Fruit fly (Drosophila melanogaster) whole organism, embryonic: ENCODE results near the gene cass.

Experiments
- Adf1 ChIP-seq: fragments of 200-800 bp; sonication (Bioruptor generic); IDR thresholded peaks from 2 replicates; pipeline ENCODE4 v1.3.6; 2022; ENCODE audit warnings: missing biosample characterization, missing genetic modification characterization
- Aef1 ChIP-seq: fragments of 200-800 bp; sonication (Bioruptor generic); IDR thresholded peaks from 3 replicates; pipeline ENCODE4 v1.3.6; 2022; ENCODE audit warnings: missing biosample characterization, missing genetic modification characterization
- Atf-2 ChIP-seq: fragments of 200-800 bp; sonication (Bioruptor generic); optimal IDR thresholded peaks from 2 replicates; lab custom pipeline; 2016; ENCODE audit warnings: missing biosample characterization, missing genetic modification characterization
- Bgb ChIP-seq: fragments of 200-800 bp; sonication (Bioruptor generic); IDR thresholded peaks from 2 replicates; pipeline ENCODE4 v1.3.6; 2022; ENCODE audit warnings: missing biosample characterization, missing genetic modification characterization; ENCODE audit not compliant: partially characterized antibody
- Bteb2 ChIP-seq: fragments of 200-800 bp; sonication (Bioruptor generic); optimal IDR thresholded peaks from 2 replicates; lab custom pipeline; 2016; ENCODE audit warnings: missing biosample characterization, missing genetic modification characterization
- CG11695 ChIP-seq: fragments of 200-800 bp; sonication (Bioruptor generic); IDR thresholded peaks from 3 replicates; pipeline ENCODE4 v1.3.6; 2022; ENCODE audit warnings: missing biosample characterization, missing genetic modification characterization
- CG12071 ChIP-seq: fragments of 200-800 bp; sonication (Bioruptor generic); optimal IDR thresholded peaks from 3 replicates; lab custom pipeline; 2018; ENCODE audit warnings: missing biosample characterization, mild to moderate bottlenecking, missing genetic modification characterization
- CG12104 ChIP-seq: fragments of 200-800 bp; sonication (Bioruptor generic); optimal IDR thresholded peaks from 3 replicates; lab custom pipeline; 2016; ENCODE audit warnings: missing biosample characterization, missing genetic modification characterization
- CG12236 ChIP-seq: fragments of 200-800 bp; sonication (Bioruptor generic); optimal IDR thresholded peaks from 2 replicates; lab custom pipeline; 2016; ENCODE audit warnings: missing biosample characterization, missing genetic modification characterization
- CG1233 ChIP-seq: fragments of 200-800 bp; sonication (Bioruptor generic); optimal IDR thresholded peaks from 4 replicates; lab custom pipeline; 2018; ENCODE audit warnings: missing biosample characterization, mild to moderate bottlenecking, missing genetic modification characterization
- CG13287 ChIP-seq: fragments of 200-800 bp; sonication (Bioruptor generic); IDR thresholded peaks from 2 replicates; pipeline ENCODE4 v1.3.6; 2022; ENCODE audit warnings: missing biosample characterization, missing genetic modification characterization; ENCODE audit not compliant: partially characterized antibody
- CG15514 ChIP-seq: fragments of 200-800 bp; sonication (Bioruptor generic); optimal IDR thresholded peaks from 3 replicates; lab custom pipeline; 2017; ENCODE audit warnings: missing biosample characterization, missing genetic modification characterization, mild to moderate bottlenecking, moderate library complexity, missing genetic modification reagents
- CG15696 ChIP-seq: fragments of 200-800 bp; sonication (Bioruptor generic); optimal IDR thresholded peaks from 2 replicates; lab custom pipeline; 2019; ENCODE audit warnings: missing biosample characterization, mild to moderate bottlenecking, missing genetic modification characterization, moderate library complexity
- CG1602 ChIP-seq: fragments of 200-800 bp; sonication (Bioruptor generic); optimal IDR thresholded peaks from 3 replicates; lab custom pipeline; 2016; ENCODE audit warnings: missing biosample characterization, missing genetic modification characterization
- CG2678 ChIP-seq: fragments of 200-800 bp; sonication (Bioruptor generic); optimal IDR thresholded peaks from 3 replicates; lab custom pipeline; 2019; ENCODE audit warnings: missing biosample characterization, mild to moderate bottlenecking, missing genetic modification characterization, moderate library complexity
- CG4404 ChIP-seq: fragments of 200-800 bp; sonication (Bioruptor generic); IDR thresholded peaks from 2 replicates; pipeline ENCODE4 v1.3.6; 2022; ENCODE audit warnings: missing biosample characterization, missing genetic modification characterization
- CG6765 ChIP-seq: fragments of 200-800 bp; sonication (Bioruptor generic); optimal IDR thresholded peaks from 3 replicates; lab custom pipeline; 2017; ENCODE audit warnings: missing biosample characterization, mild to moderate bottlenecking, missing genetic modification characterization
- CG6854 ChIP-seq: fragments of 200-800 bp; sonication (Bioruptor generic); optimal IDR thresholded peaks from 3 replicates; lab custom pipeline; 2017; ENCODE audit warnings: missing biosample characterization, mild to moderate bottlenecking, missing genetic modification characterization
- CG7928 ChIP-seq: fragments of 200-800 bp; sonication (Bioruptor generic); optimal IDR thresholded peaks from 2 replicates; lab custom pipeline; 2017; ENCODE audit warnings: missing biosample characterization, mild to moderate bottlenecking, missing genetic modification characterization
- CTCF ChIP-seq: fragments of 200-800 bp; sonication (Bioruptor generic); optimal IDR thresholded peaks from 2 replicates; lab custom pipeline; 2017; ENCODE audit warnings: missing biosample characterization, mild to moderate bottlenecking, missing genetic modification characterization, moderate library complexity
- CkIIα-i1 ChIP-seq: fragments of 200-800 bp; sonication (Bioruptor generic); IDR thresholded peaks from 2 replicates; pipeline ENCODE4 v1.3.6; 2022; ENCODE audit warnings: missing biosample characterization, missing genetic modification characterization
- Dp ChIP-seq: fragments of 200-800 bp; sonication (Bioruptor generic); optimal IDR thresholded peaks from 2 replicates; lab custom pipeline; 2018; ENCODE audit warnings: missing biosample characterization, mild to moderate bottlenecking, missing genetic modification characterization, moderate library complexity
- E2f2 ChIP-seq: fragments of 200-800 bp; sonication (Bioruptor generic); IDR thresholded peaks from 2 replicates; pipeline ENCODE4 v1.3.6; 2022; ENCODE audit warnings: missing biosample characterization, missing genetic modification characterization
- Ets97D ChIP-seq: fragments of 200-800 bp; sonication (Bioruptor generic); optimal IDR thresholded peaks from 3 replicates; lab custom pipeline; 2016; ENCODE audit warnings: missing biosample characterization, missing genetic modification characterization
- Hand ChIP-seq: fragments of 200-800 bp; sonication (Bioruptor generic); optimal IDR thresholded peaks from 2 replicates; lab custom pipeline; 2017; ENCODE audit warnings: mild to moderate bottlenecking, missing biosample characterization, missing genetic modification reagents, missing genetic modification characterization
- HmgZ ChIP-seq: fragments of 200-800 bp; sonication (Bioruptor generic); optimal IDR thresholded peaks from 2 replicates; lab custom pipeline; 2018; ENCODE audit warnings: missing biosample characterization, mild to moderate bottlenecking, missing genetic modification characterization
- MBD-R2 ChIP-seq: fragments of 200-800 bp; sonication (Bioruptor generic); IDR thresholded peaks from 2 replicates; pipeline ENCODE4 v1.3.6; 2022; ENCODE audit warnings: missing biosample characterization, missing genetic modification characterization
- Myb ChIP-seq: fragments of 200-800 bp; sonication (Bioruptor generic); optimal IDR thresholded peaks from 2 replicates; lab custom pipeline; 2016; ENCODE audit warnings: missing biosample characterization, missing genetic modification characterization
- Opbp ChIP-seq: fragments of 200-800 bp; sonication (Bioruptor generic); IDR thresholded peaks from 3 replicates; pipeline ENCODE4 v1.3.6; 2022; ENCODE audit warnings: missing biosample characterization, missing genetic modification characterization; ENCODE audit not compliant: partially characterized antibody
- Pdp1 ChIP-seq, 2 experiments: fragments of 200-800 bp; sonication (Bioruptor generic); optimal IDR thresholded peaks; 3 replicates each; lab custom pipeline; 2016; ENCODE audit warnings: missing biosample characterization in 2 of 2, missing genetic modification characterization in 2 of 2, mild to moderate bottlenecking in 1 of 2, moderate library complexity in 1 of 2
- Poxn ChIP-seq: fragments of 200-800 bp; sonication (Bioruptor generic); IDR thresholded peaks from 2 replicates; pipeline ENCODE4 v1.3.6; 2022; ENCODE audit warnings: missing biosample characterization, missing genetic modification characterization
- abd-A ChIP-seq: fragments of 200-800 bp; sonication (Bioruptor generic); optimal IDR thresholded peaks from 3 replicates; lab custom pipeline; 2019; ENCODE audit warnings: missing biosample characterization, mild to moderate bottlenecking, missing genetic modification characterization, moderate library complexity
- bowl ChIP-seq: fragments of 200-800 bp; sonication (Bioruptor generic); IDR thresholded peaks from 2 replicates; pipeline ENCODE4 v1.3.6; 2022; ENCODE audit warnings: missing biosample characterization, missing genetic modification characterization
- cad ChIP-seq: fragments of >200 bp; optimal IDR thresholded peaks from 2 replicates; lab custom pipeline; 2017; ENCODE audit warnings: missing biosample characterization, missing genetic modification characterization
- cato ChIP-seq: fragments of 200-800 bp; sonication (Bioruptor generic); optimal IDR thresholded peaks from 2 replicates; lab custom pipeline; 2016; ENCODE audit warnings: missing biosample characterization, missing genetic modification characterization, borderline replicate concordance
- caup ChIP-seq: fragments of 200-800 bp; sonication (Bioruptor generic); optimal IDR thresholded peaks from 3 replicates; lab custom pipeline; 2017; ENCODE audit warnings: missing biosample characterization, mild to moderate bottlenecking, missing genetic modification characterization, moderate library complexity; ENCODE audit not compliant: severe bottlenecking
- chinmo ChIP-seq: fragments of 200-800 bp; sonication (Bioruptor generic); IDR thresholded peaks from 4 replicates; pipeline ENCODE4 v1.3.6; 2022; ENCODE audit warnings: missing biosample characterization, missing genetic modification characterization; ENCODE audit not compliant: partially characterized antibody
- crol ChIP-seq: fragments of 200-800 bp; sonication (Bioruptor generic); IDR thresholded peaks from 2 replicates; pipeline ENCODE4 v1.3.6; 2022; ENCODE audit warnings: missing biosample characterization, missing genetic modification characterization
- da ChIP-seq: fragments of 200-800 bp; sonication (Bioruptor generic); optimal IDR thresholded peaks from 2 replicates; lab custom pipeline; 2016; ENCODE audit warnings: missing biosample characterization, missing genetic modification characterization
- dm ChIP-seq: fragments of 200-800 bp; sonication (Bioruptor generic); optimal IDR thresholded peaks from 3 replicates; lab custom pipeline; 2016; ENCODE audit warnings: missing biosample characterization, missing genetic modification characterization
- ewg ChIP-seq: fragments of 200-800 bp; sonication (Bioruptor generic); optimal IDR thresholded peaks from 3 replicates; lab custom pipeline; 2017; ENCODE audit warnings: mild to moderate bottlenecking, missing biosample characterization, missing genetic modification reagents, missing genetic modification characterization
- gfzf ChIP-seq: fragments of 200-800 bp; sonication (Bioruptor generic); optimal IDR thresholded peaks from 2 replicates; lab custom pipeline; 2016; ENCODE audit warnings: missing biosample characterization, mild to moderate bottlenecking, missing genetic modification characterization, moderate library complexity
- grn ChIP-seq: fragments of 200-800 bp; sonication (Bioruptor generic); optimal IDR thresholded peaks from 3 replicates; lab custom pipeline; 2017; ENCODE audit warnings: missing biosample characterization, missing genetic modification characterization
- gsb-n ChIP-seq: fragments of 200-800 bp; sonication (Bioruptor generic); optimal IDR thresholded peaks from 3 replicates; lab custom pipeline; 2018; ENCODE audit warnings: missing biosample characterization, mild to moderate bottlenecking, missing genetic modification characterization
- shn ChIP-seq: fragments of 200-800 bp; sonication (Bioruptor generic); optimal IDR thresholded peaks from 3 replicates; lab custom pipeline; 2016; ENCODE audit warnings: missing biosample characterization, missing genetic modification characterization
- trem ChIP-seq: fragments of 200-800 bp; optimal IDR thresholded peaks from 3 replicates; lab custom pipeline; 2019; ENCODE audit warnings: missing biosample characterization, mild to moderate bottlenecking, missing genetic modification characterization, moderate library complexity
- vvl ChIP-seq: fragments of 200-800 bp; sonication (Bioruptor generic); IDR thresholded peaks from 2 replicates; pipeline ENCODE4 v1.3.6; 2022; ENCODE audit warnings: missing biosample characterization, missing genetic modification characterization
- zen2 ChIP-seq: fragments of 200-800 bp; sonication (Bioruptor generic); IDR thresholded peaks from 3 replicates; pipeline ENCODE4 v1.3.6; 2022; ENCODE audit warnings: missing biosample characterization, missing genetic modification characterization; ENCODE audit not compliant: partially characterized antibody

The cass gene

DNA sequence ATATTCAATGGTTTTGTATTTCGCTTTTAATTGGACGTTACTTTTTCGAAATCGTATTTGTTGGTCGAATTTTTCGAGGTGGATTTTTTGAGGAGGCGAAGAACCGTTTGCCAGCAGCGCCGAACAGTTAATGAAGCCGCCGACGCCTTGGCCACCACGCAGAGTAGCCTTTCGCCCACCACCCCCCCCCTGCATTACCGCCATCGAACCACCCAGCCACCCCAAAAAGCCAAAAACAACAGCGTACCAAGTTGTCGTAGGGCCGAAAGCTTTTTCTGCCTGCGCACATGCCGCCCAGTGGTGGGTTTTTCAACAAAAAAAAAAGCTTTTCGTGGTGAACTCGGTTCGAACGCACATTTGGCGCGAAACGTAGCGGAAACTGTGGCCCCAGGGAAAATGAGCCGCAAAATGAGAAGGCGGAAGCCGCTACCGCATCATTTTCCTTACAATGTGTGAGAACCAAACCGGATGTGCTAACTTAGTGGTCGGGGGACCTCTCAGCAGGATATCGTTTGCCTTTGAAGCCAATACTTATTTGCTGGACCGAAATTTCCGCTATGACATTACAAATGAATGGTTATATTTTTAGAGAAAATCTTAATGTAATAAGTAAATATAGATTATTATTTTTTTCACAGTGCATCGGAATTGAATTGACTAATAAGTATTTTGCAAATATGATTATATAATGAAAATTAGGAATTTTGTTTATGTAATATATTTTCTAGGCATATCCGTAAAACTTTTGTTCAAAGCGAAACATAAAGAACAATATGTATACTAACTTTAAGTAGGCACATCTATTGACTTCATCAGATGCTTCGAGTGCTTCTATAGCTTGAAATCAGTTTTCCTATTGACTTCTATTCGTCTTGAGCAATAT, 44.4 kb downstream of the cass start, which contains the start of the genes Dif and CG5043:
Dif (minus strand) TSS at position 132 of the 883 bp plus-strand sequence.
CG5043 (plus strand) TSS at position 833 of the 883 bp plus-strand sequence.
- TF ChIP-seq Aef1 (GFP tag; lab: Robert Waterston, UW) (peak; percentile 66), Hand (GFP tag; lab: Kevin White, UChicago) (peak; percentile 1), Poxn (GFP tag; lab: Robert Waterston, UW) (no peak), CG1602 (GFP tag; lab: Kevin White, UChicago) (no peak), Atf-2 (GFP tag; lab: Kevin White, UChicago) (no peak), Dp (GFP tag; lab: Kevin White, UChicago) (peak; percentile 73), Ets97D (GFP tag; lab: Kevin White, UChicago) (peak; percentile 61), grn (no peak), da (GFP tag; lab: Kevin White, UChicago) (no peak), E2f2 (GFP tag; lab: Robert Waterston, UW) (peak; percentile 86), CG6854 (GFP tag; lab: Kevin White, UChicago) (no peak), Adf1 (GFP tag; lab: Robert Waterston, UW) (peak; percentile 55; the same call in 1 of the 2 replicates), gsb-n (tag; lab: Kevin White, UChicago) (no peak), Myb (GFP tag; lab: Kevin White, UChicago) (no peak), bowl (GFP tag; lab: Robert Waterston, UW) (no peak; the same call in 1 of the 2 replicates), cato (GFP tag; lab: Kevin White, UChicago) (no peak), CG15696 (tag; lab: Kevin White, UChicago) (no peak), CTCF (no peak), Bteb2 (GFP tag; lab: Kevin White, UChicago) (no peak), CG13287 (GFP tag; lab: Robert Waterston, UW) (peak; percentile 31), ewg (GFP tag; lab: Kevin White, UChicago) (peak; percentile 60), chinmo (GFP tag; lab: Robert Waterston, UW) (peak; percentile 81; the same call in 1 of the 4 replicates), Pdp1 (GFP tag; optimal IDR thresholded peaks at IDR 0.05; lab: Kevin White, UChicago) (no peak), CG12071 (GFP tag; lab: Kevin White, UChicago) (peak; percentile 41), MBD-R2 (peak; percentile 28; the same call in 1 of the 2 replicates), Bgb (GFP tag; lab: Robert Waterston, UW) (peak; percentile 48; the same call in 1 of the 2 replicates), Opbp (GFP tag; lab: Robert Waterston, UW) (0 out of 3 replicates have a peak, but pooled peaks have one; percentile 18), HmgZ (tag; lab: Kevin White, UChicago) (peak; percentile 23), cad (GFP tag; lab: Kevin White, UChicago) (no peak), trem (tag; lab: Kevin White, UChicago) (no peak), shn (GFP tag; lab: Kevin White, UChicago) (no peak), CG7928 (no peak), vvl (GFP tag; lab: Robert Waterston, UW) (0 out of 2 replicates have a peak, but pooled peaks have one; percentile 50), dm (no peak), zen2 (peak; percentile 60; the same call in 1 of the 3 replicates), CG2678 (tag; lab: Kevin White, UChicago) (no peak), CG11695 (GFP tag; lab: Robert Waterston, UW) (0 out of 3 replicates have a peak, but pooled peaks have one; percentile 21), gfzf (GFP tag; lab: Kevin White, UChicago) (no peak), CG4404 (no peak), CG15514 (GFP tag; lab: Kevin White, UChicago) (peak; percentile 28), CG12104 (GFP tag; lab: Kevin White, UChicago) (no peak), CkIIα-i1 (GFP tag; lab: Robert Waterston, UW) (no peak), CG6765 (peak; percentile 41), crol (GFP tag; lab: Robert Waterston, UW) (peak; percentile 90), CG12236 (GFP tag; lab: Kevin White, UChicago) (no peak), CG1233 (peak; percentile 7), caup (peak; percentile 29), abd-A (tag; lab: Kevin White, UChicago) (no peak)
